Worm (Caenorhabditis elegans) whole organism, L3 larva: ENCODE measurements around the gene Y40B10B.1.
A peak's percentile ranks its signal among the peaks of the same experiment; 100 is the strongest.

Experiments
- aly-2 ChIP-seq: fragments of 150-350 bp; optimal IDR thresholded peaks from 2 replicates; lab custom pipeline; 2014; ENCODE audit warnings: missing biosample characterization, missing genetic modification characterization
- ceh-28 ChIP-seq: fragments of 150-350 bp; optimal IDR thresholded peaks from 2 replicates; lab custom pipeline; 2014; ENCODE audit warnings: missing biosample characterization, missing genetic modification reagents, missing genetic modification characterization
- daf-12 ChIP-seq: fragments of 150-350 bp; optimal IDR thresholded peaks from 2 replicates; lab custom pipeline; 2014; ENCODE audit warnings: missing biosample characterization, missing genetic modification reagents, missing genetic modification characterization
- egl-27 ChIP-seq: sonication (generic microtip); optimal IDR thresholded peaks from 4 replicates; lab custom pipeline; 2017; ENCODE audit warnings: missing biosample characterization, missing genetic modification reagents, missing genetic modification characterization
- egl-5 ChIP-seq: fragments of 150-350 bp; optimal IDR thresholded peaks from 2 replicates; lab custom pipeline; 2017; ENCODE audit warnings: missing biosample characterization, missing genetic modification reagents, missing genetic modification characterization, inconsistent platforms
- elt-2 ChIP-seq: sonication (generic microtip); optimal IDR thresholded peaks from 2 replicates; lab custom pipeline; 2016; ENCODE audit warnings: missing genetic modification reagents, mild to moderate bottlenecking, missing genetic modification characterization, missing compliant biosample characterization
- elt-3 ChIP-seq, 3 experiments: fragments of 150-350 bp in 1 of 3; sonication (generic microtip) in 2 of 3; optimal IDR thresholded peaks; 2 replicates in 2 of 3; 4 replicates in 1 of 3; lab custom pipeline; 2014 to 2017; ENCODE audit warnings: missing biosample characterization in 3 of 3, missing genetic modification characterization in 3 of 3
- eor-1 ChIP-seq, 2 experiments: fragments of 150-350 bp; optimal IDR thresholded peaks; 2 replicates each; lab custom pipeline; 2014 to 2018; ENCODE audit warnings: missing biosample characterization in 2 of 2, missing genetic modification characterization in 2 of 2
- fkh-10 ChIP-seq: sonication (generic microtip); optimal IDR thresholded peaks from 2 replicates; lab custom pipeline; 2017; ENCODE audit warnings: missing biosample characterization, missing genetic modification reagents, missing genetic modification characterization
- fkh-2 ChIP-seq: fragments of 150-350 bp; optimal IDR thresholded peaks from 2 replicates; lab custom pipeline; 2014; ENCODE audit warnings: missing biosample characterization, missing genetic modification reagents, missing genetic modification characterization
- hmg-11 ChIP-seq: sonication (generic microtip); optimal IDR thresholded peaks from 2 replicates; lab custom pipeline; 2016; ENCODE audit warnings: missing genetic modification characterization, missing compliant biosample characterization
- jun-1 ChIP-seq: fragments of 150-350 bp; optimal IDR thresholded peaks from 2 replicates; lab custom pipeline; 2014; ENCODE audit warnings: missing biosample characterization, missing genetic modification reagents, missing genetic modification characterization
- lin-15B ChIP-seq: fragments of 150-350 bp; optimal IDR thresholded peaks from 2 replicates; lab custom pipeline; 2014; ENCODE audit warnings: missing biosample characterization, missing genetic modification characterization
- lin-39 ChIP-seq: fragments of 150-350 bp; optimal IDR thresholded peaks from 2 replicates; lab custom pipeline; 2018; ENCODE audit warnings: missing biosample characterization, missing genetic modification reagents, missing genetic modification characterization
- lsy-12 ChIP-seq: sonication (generic microtip); optimal IDR thresholded peaks from 2 replicates; lab custom pipeline; 2016; ENCODE audit warnings: mild to moderate bottlenecking, missing genetic modification characterization, missing compliant biosample characterization
- mdl-1 ChIP-seq: fragments of 150-350 bp; optimal IDR thresholded peaks from 2 replicates; lab custom pipeline; 2014; ENCODE audit warnings: missing biosample characterization, missing genetic modification characterization
- mml-1 ChIP-seq: fragments of 150-350 bp; sonication (generic microtip); optimal IDR thresholded peaks from 3 replicates; lab custom pipeline; 2014; ENCODE audit warnings: missing biosample characterization, missing genetic modification characterization
- nfya-1 ChIP-seq: sonication (generic microtip); optimal IDR thresholded peaks from 2 replicates; lab custom pipeline; 2017; ENCODE audit warnings: missing genetic modification characterization, mild to moderate bottlenecking, missing compliant biosample characterization, antibody characterized with exemption, moderate library complexity; ENCODE audit not compliant: insufficient read depth
- nhr-23 ChIP-seq: fragments of 150-350 bp; optimal IDR thresholded peaks from 2 replicates; lab custom pipeline; 2014; ENCODE audit warnings: missing biosample characterization, missing genetic modification reagents, missing genetic modification characterization
- nhr-237 ChIP-seq: fragments of 150-350 bp; optimal IDR thresholded peaks from 2 replicates; lab custom pipeline; 2014; ENCODE audit warnings: missing biosample characterization, missing genetic modification characterization
- nhr-25 ChIP-seq: sonication (generic microtip); optimal IDR thresholded peaks from 2 replicates; lab custom pipeline; 2017; ENCODE audit warnings: missing biosample characterization, missing genetic modification characterization
- nhr-28 ChIP-seq: fragments of 150-350 bp; optimal IDR thresholded peaks from 2 replicates; lab custom pipeline; 2014; ENCODE audit warnings: missing biosample characterization, missing genetic modification characterization
- nhr-67 ChIP-seq: fragments of 150-350 bp; optimal IDR thresholded peaks from 2 replicates; lab custom pipeline; 2014; ENCODE audit warnings: missing biosample characterization, missing genetic modification characterization
- nhr-76 ChIP-seq: fragments of 150-350 bp; sonication (generic microtip); optimal IDR thresholded peaks from 5 replicates; lab custom pipeline; 2014; ENCODE audit warnings: missing biosample characterization, missing genetic modification characterization
- nhr-77 ChIP-seq: fragments of 150-350 bp; optimal IDR thresholded peaks from 2 replicates; lab custom pipeline; 2014; ENCODE audit warnings: missing biosample characterization, missing genetic modification characterization
- pha-4 ChIP-seq: fragments of 150-350 bp; optimal IDR thresholded peaks from 2 replicates; lab custom pipeline; 2014; ENCODE audit warnings: missing biosample characterization, missing genetic modification reagents, missing genetic modification characterization
- pqm-1 ChIP-seq: fragments of 150-350 bp; optimal IDR thresholded peaks from 2 replicates; lab custom pipeline; 2017; ENCODE audit warnings: missing biosample characterization, missing genetic modification characterization, inconsistent platforms
- skn-1 ChIP-seq: fragments of 150-350 bp; optimal IDR thresholded peaks from 2 replicates; lab custom pipeline; 2014; ENCODE audit warnings: missing biosample characterization, missing genetic modification characterization
- tbx-2 ChIP-seq: sonication (generic microtip); optimal IDR thresholded peaks from 2 replicates; lab custom pipeline; 2016; ENCODE audit warnings: mild to moderate bottlenecking, missing genetic modification characterization, missing compliant biosample characterization
- unc-39 ChIP-seq: sonication (generic microtip); optimal IDR thresholded peaks from 4 replicates; lab custom pipeline; 2017; ENCODE audit warnings: missing biosample characterization, missing genetic modification characterization
- zag-1 ChIP-seq: fragments of 150-350 bp; optimal IDR thresholded peaks from 2 replicates; lab custom pipeline; 2014; ENCODE audit warnings: missing biosample characterization, missing genetic modification characterization
- ztf-11 ChIP-seq: fragments of 150-350 bp; optimal IDR thresholded peaks from 2 replicates; lab custom pipeline; 2014; ENCODE audit warnings: missing biosample characterization, missing genetic modification characterization
- ztf-4 ChIP-seq: fragments of 150-350 bp; optimal IDR thresholded peaks from 2 replicates; lab custom pipeline; 2014; ENCODE audit warnings: missing biosample characterization, missing genetic modification characterization

Y40B10B.1 gene

DNA sequence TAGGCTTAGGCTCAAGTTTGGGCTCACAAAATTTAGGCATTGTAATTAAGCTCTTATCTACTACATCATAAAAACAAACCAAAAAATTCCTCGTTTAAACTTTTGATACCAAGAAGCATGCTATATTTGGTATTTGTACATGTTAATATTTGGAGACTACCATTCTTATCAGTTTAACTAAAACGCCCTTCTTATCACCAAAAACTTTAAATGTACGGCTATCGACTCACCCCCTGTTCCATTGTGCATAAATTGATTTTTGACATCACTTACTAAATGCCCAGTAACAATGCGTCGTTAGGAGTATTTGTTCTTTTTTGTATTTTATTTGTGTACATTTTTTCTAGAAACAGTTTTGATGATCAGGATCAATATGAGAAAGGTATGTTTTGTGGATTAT lies 34.3 kb downstream of the Y40B10B.1 start, which contains the start of gene T06A1.5:
Gene T06A1.5 (plus strand): TSS at position 209 of the 400 bp plus-strand sequence.
- TF ChIP-seq elt-2 (tag; lab: Kevin White, UChicago) (peak; percentile 87), eor-1 (tag; optimal IDR thresholded peaks at IDR 0.05; lab: Kevin White, UChicago) (no peak), lsy-12 (tag; lab: Kevin White, UChicago) (no peak), pqm-1 (tag; lab: Kevin White, UChicago) (peak; percentile 89)

- no peak for TF ChIP-seq tbx-2
- no peak for TF ChIP-seq ztf-4 (tag; lab: Kevin White, UChicago)
- no peak for TF ChIP-seq nhr-28 (tag; lab: Kevin White, UChicago)
- no peak for TF ChIP-seq nhr-23 (tag; lab: Kevin White, UChicago)
- no peak for TF ChIP-seq aly-2
- no peak for TF ChIP-seq egl-5
- no peak for TF ChIP-seq nfya-1 (tag; lab: Kevin White, UChicago)
- TF ChIP-seq elt-2 (tag; lab: Kevin White, UChicago) = no peak
Measured at ce11 chrV:1925487-1925886, 35.9 kb downstream of the Y40B10B.1 start, which contains the start of gene T06A1.1. TSS of gene T06A1.1 (minus strand) at chrV:1925587.

DNA sequence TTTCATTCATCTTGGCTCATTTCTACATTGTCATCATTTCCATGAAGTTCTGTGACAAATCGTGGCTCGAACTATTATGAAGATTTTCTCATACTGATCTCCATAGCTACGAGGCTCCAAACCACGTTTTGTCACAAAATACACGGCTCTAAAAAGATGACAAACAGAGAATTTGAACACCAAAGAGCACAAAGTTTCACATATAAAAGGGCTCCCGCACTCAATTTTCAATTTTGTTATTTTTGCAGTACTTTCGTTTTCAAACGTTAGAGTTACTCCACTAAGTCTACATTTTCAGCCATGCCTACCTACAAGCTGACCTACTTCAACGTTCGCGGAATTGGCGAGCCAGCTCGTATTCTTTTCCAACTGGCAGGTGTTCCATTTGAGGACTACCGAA lies 40.0 kb downstream of the Y40B10B.1 start, which contains the start of gene gst-37:
Gene gst-37 (plus strand): TSS at position 301 of the 400 bp plus-strand sequence.
- no peak for TF ChIP-seq jun-1 (tag; lab: Kevin White, UChicago)
- no peak for TF ChIP-seq tbx-2
- no peak for TF ChIP-seq nhr-237
- no peak for TF ChIP-seq elt-3 (tag; optimal IDR thresholded peaks at IDR 0.05; lab: Kevin White, UChicago)
- no peak for TF ChIP-seq nhr-67 (tag; lab: Kevin White, UChicago)
- no peak for TF ChIP-seq fkh-10 (GFP tag; lab: Kevin White, UChicago)
- no peak for TF ChIP-seq nhr-77 (tag; lab: Kevin White, UChicago)
- no peak for TF ChIP-seq nhr-76 (tag; lab: Kevin White, UChicago)
- no peak for TF ChIP-seq daf-12
- no peak for TF ChIP-seq zag-1 (tag; lab: Kevin White, UChicago)
- no peak for TF ChIP-seq egl-5
- TF ChIP-seq, all 47 proteins: peak for 0

ce11 chrV:1920105-1920504 lies 41.2 kb downstream of the Y40B10B.1 start, which contains the start of gene Y32G9A.12:
TSS of gene Y32G9A.12 (minus strand) at chrV:1920205.
- TF ChIP-seq nhr-28 (tag; lab: Kevin White, UChicago) (no peak), elt-2 (tag; lab: Kevin White, UChicago) (no peak), ceh-28 (tag; lab: Kevin White, UChicago) (no peak), skn-1 (tag; lab: Kevin White, UChicago) (no peak), eor-1 (tag; optimal IDR thresholded peaks at IDR 0.05; lab: Kevin White, UChicago) (no peak), mdl-1 (tag; lab: Kevin White, UChicago) (no peak), nhr-76 (tag; lab: Kevin White, UChicago) (no peak), nhr-23 (tag; lab: Kevin White, UChicago) (no peak), zag-1 (tag; lab: Kevin White, UChicago) (no peak), pha-4 (tag; lab: Kevin White, UChicago) (no peak), egl-27 (tag; lab: Kevin White, UChicago) (no peak), egl-5 (no peak), mml-1 (tag; lab: Kevin White, UChicago) (no peak), ztf-11 (no peak), unc-39 (tag; lab: Kevin White, UChicago) (no peak)
- TF ChIP-seq, all 47 proteins: peak for 0

- peak; percentile 11 for TF ChIP-seq lin-39
- peak; percentile 68 for TF ChIP-seq nfya-1 (tag; lab: Kevin White, UChicago)
- peak; percentile 27 for TF ChIP-seq nhr-25
- TF ChIP-seq hmg-11 (tag; lab: Kevin White, UChicago) = peak; percentile 44
- no peak for TF ChIP-seq tbx-2
- peak; percentile 11 for TF ChIP-seq nhr-23 (tag; lab: Kevin White, UChicago)
- no peak for TF ChIP-seq fkh-2 (tag; lab: Kevin White, UChicago)
- TF ChIP-seq lin-15B (tag; lab: Kevin White, UChicago) = peak; percentile 69
- peak; percentile 5 for TF ChIP-seq pqm-1 (tag; lab: Kevin White, UChicago)
- TF ChIP-seq pha-4 (tag; lab: Kevin White, UChicago) = peak; percentile 24
- no peak for TF ChIP-seq egl-27 (tag; lab: Kevin White, UChicago)
- TF ChIP-seq, all 47 proteins: peak for 8
Measured at ce11 chrV:1918030-1918559, 43.3 kb downstream of the Y40B10B.1 start, which contains the start of gene Y32G9A.2. TSS of gene Y32G9A.2 (plus strand) at chrV:1918509.
